Worm (Caenorhabditis elegans) whole organism, L4 larva: ENCODE measurements around the gene C10E2.1.

Experiments
- F26F4.8 ChIP-seq: fragments of 200-800 bp; sonication (Bioruptor generic); conservative IDR thresholded peaks from 2 replicates; pipeline ENCODE4 v1.3.6; 2022; ENCODE audit warnings: missing genetic modification characterization, missing compliant biosample characterization
- F37D6.2 ChIP-seq: sonication (generic microtip); optimal IDR thresholded peaks from 2 replicates; lab custom pipeline; 2016; ENCODE audit warnings: mild to moderate bottlenecking, missing genetic modification characterization, missing compliant biosample characterization
- F49E8.2 ChIP-seq: sonication (generic microtip); optimal IDR thresholded peaks from 2 replicates; lab custom pipeline; 2016; ENCODE audit warnings: missing compliant biosample characterization, mild to moderate bottlenecking, missing genetic modification characterization, borderline replicate concordance
- Y105C5A.15 ChIP-seq: fragments of 200-800 bp; sonication (Bioruptor generic); IDR thresholded peaks from 2 replicates; pipeline ENCODE4 v1.3.6; 2022; ENCODE audit warnings: missing genetic modification characterization, missing compliant biosample characterization
- Y48G9A.11 ChIP-seq: fragments of 200-800 bp; sonication (Bioruptor generic); IDR thresholded peaks from 2 replicates; pipeline ENCODE4 v1.3.6; 2022; ENCODE audit warnings: missing genetic modification reagents, missing genetic modification characterization, missing compliant biosample characterization
- Y5F2A.4 ChIP-seq: fragments of 200-800 bp; sonication (Bioruptor generic); optimal IDR thresholded peaks from 2 replicates; lab custom pipeline; 2018; ENCODE audit warnings: mild to moderate bottlenecking, missing genetic modification characterization, missing compliant biosample characterization
- aha-1 ChIP-seq: fragments of 150-350 bp; peaks from one replicate; lab custom pipeline; 2014; ENCODE audit warnings: missing biosample characterization, missing genetic modification characterization
- arid-1 ChIP-seq: fragments of 200-800 bp; sonication (Bioruptor generic); conservative IDR thresholded peaks from 2 replicates; pipeline ENCODE4 v1.3.6; 2022; ENCODE audit warnings: missing genetic modification reagents, missing genetic modification characterization, missing compliant biosample characterization
- ceh-62 ChIP-seq: sonication (generic microtip); optimal IDR thresholded peaks from 2 replicates; lab custom pipeline; 2017; ENCODE audit warnings: missing biosample characterization, missing genetic modification characterization
- cey-2 ChIP-seq: sonication (generic microtip); optimal IDR thresholded peaks from 3 replicates; lab custom pipeline; 2017; ENCODE audit warnings: missing genetic modification characterization, mild to moderate bottlenecking, missing compliant biosample characterization, antibody characterized with exemption, borderline replicate concordance; ENCODE audit not compliant: insufficient read depth
- ctbp-1 ChIP-seq: fragments of 200-800 bp; sonication (Bioruptor generic); IDR thresholded peaks from 2 replicates; pipeline ENCODE4 v1.3.6; 2022; ENCODE audit warnings: missing genetic modification reagents, missing genetic modification characterization, missing compliant biosample characterization
- daf-12 ChIP-seq: fragments of 150-350 bp; optimal IDR thresholded peaks from 2 replicates; lab custom pipeline; 2014; ENCODE audit warnings: missing biosample characterization, missing genetic modification reagents, missing genetic modification characterization
- daf-16 ChIP-seq, 3 experiments: sonication (generic microtip); optimal IDR thresholded peaks; 2 replicates each; lab custom pipeline; 2016 to 2017; ENCODE audit warnings: missing genetic modification characterization in 3 of 3, missing genetic modification reagents in 3 of 3, mild to moderate bottlenecking in 2 of 3, missing compliant biosample characterization in 2 of 3, missing biosample characterization in 1 of 3, moderate library complexity in 1 of 3
- daf-8 ChIP-seq: fragments of 200-800 bp; sonication (Bioruptor generic); IDR thresholded peaks from 2 replicates; pipeline ENCODE4 v1.3.6; 2022; ENCODE audit warnings: missing genetic modification characterization, missing compliant biosample characterization
- dmd-6 ChIP-seq: fragments of 200-800 bp; sonication (Bioruptor generic); IDR thresholded peaks from 2 replicates; pipeline ENCODE4 v1.3.6; 2022; ENCODE audit warnings: missing genetic modification reagents, missing genetic modification characterization, missing compliant biosample characterization
- dmd-8 ChIP-seq: fragments of 200-800 bp; sonication (Bioruptor generic); IDR thresholded peaks from 2 replicates; pipeline ENCODE4 v1.3.6; 2022; ENCODE audit warnings: missing genetic modification characterization, missing compliant biosample characterization
- dpl-1 ChIP-seq: fragments of 150-350 bp; optimal IDR thresholded peaks from 2 replicates; lab custom pipeline; 2014; ENCODE audit warnings: missing biosample characterization, missing genetic modification reagents, missing genetic modification characterization
- dve-1 ChIP-seq: sonication (generic microtip); optimal IDR thresholded peaks from 2 replicates; lab custom pipeline; 2017; ENCODE audit warnings: antibody characterized with exemption, mild to moderate bottlenecking, missing genetic modification characterization, missing compliant biosample characterization; ENCODE audit not compliant: insufficient read depth
- egl-43 ChIP-seq: fragments of 200-800 bp; sonication (Bioruptor generic); IDR thresholded peaks from 2 replicates; pipeline ENCODE4 v1.3.6; 2022; ENCODE audit warnings: missing genetic modification reagents, missing genetic modification characterization, missing compliant biosample characterization
- hif-1 ChIP-seq, 2 experiments: sonication (generic microtip); optimal IDR thresholded peaks; 2 replicates each; lab custom pipeline; 2016 to 2017; ENCODE audit warnings: missing compliant biosample characterization in 2 of 2, missing genetic modification characterization in 2 of 2, missing genetic modification reagents in 2 of 2, missing genotype in 2 of 2, mild to moderate bottlenecking in 1 of 2
- hlh-30 ChIP-seq: sonication (generic microtip); optimal IDR thresholded peaks from 2 replicates; lab custom pipeline; 2017; ENCODE audit warnings: antibody characterized with exemption, mild to moderate bottlenecking, missing genetic modification characterization, missing compliant biosample characterization; ENCODE audit not compliant: insufficient read depth
- hmg-1.1 ChIP-seq: fragments of 200-800 bp; sonication (Bioruptor generic); IDR thresholded peaks from 2 replicates; pipeline ENCODE4 v1.3.6; 2022; ENCODE audit warnings: missing genetic modification reagents, missing genetic modification characterization, missing compliant biosample characterization
- lsy-2 ChIP-seq, 2 experiments: fragments of 150-350 bp in 1 of 2; sonication (generic microtip) in 1 of 2; optimal IDR thresholded peaks; 2 replicates each; lab custom pipeline; 2014 to 2017; ENCODE audit warnings: missing biosample characterization in 2 of 2, missing genetic modification characterization in 2 of 2
- madf-5 ChIP-seq, 2 experiments: fragments of 200-800 bp; sonication (Bioruptor generic); IDR thresholded peaks; 2 replicates each; pipeline ENCODE4 v1.3.6; 2022; ENCODE audit warnings: missing compliant biosample characterization in 2 of 2, missing genetic modification characterization in 2 of 2
- mdl-1 ChIP-seq, 2 experiments: fragments of 150-350 bp in 1 of 2; sonication (generic microtip) in 1 of 2; optimal IDR thresholded peaks; 2 replicates each; lab custom pipeline; 2014 to 2017; ENCODE audit warnings: missing biosample characterization in 2 of 2, missing genetic modification characterization in 2 of 2
- mes-2 ChIP-seq: sonication (generic microtip); optimal IDR thresholded peaks from 2 replicates; lab custom pipeline; 2016; ENCODE audit warnings: missing genotype, mild to moderate bottlenecking, missing genetic modification characterization, missing compliant biosample characterization; ENCODE audit not compliant: poor library complexity, severe bottlenecking
- mxl-3 ChIP-seq: fragments of 200-800 bp; sonication (Bioruptor generic); optimal IDR thresholded peaks from 2 replicates; lab custom pipeline; 2018; ENCODE audit warnings: mild to moderate bottlenecking, missing genetic modification characterization, missing compliant biosample characterization
- nhr-102 ChIP-seq: sonication (generic microtip); optimal IDR thresholded peaks from 2 replicates; lab custom pipeline; 2016; ENCODE audit warnings: mild to moderate bottlenecking, missing genetic modification characterization, moderate library complexity, missing compliant biosample characterization
- nhr-41 ChIP-seq: fragments of 200-800 bp; sonication (Bioruptor generic); IDR thresholded peaks from 2 replicates; pipeline ENCODE4 v1.3.6; 2022; ENCODE audit warnings: missing genetic modification reagents, missing genetic modification characterization, missing compliant biosample characterization
- nhr-48 ChIP-seq: sonication (generic microtip); optimal IDR thresholded peaks from 2 replicates; lab custom pipeline; 2016; ENCODE audit warnings: mild to moderate bottlenecking, missing genetic modification characterization, missing compliant biosample characterization
- nhr-77 ChIP-seq: fragments of 150-350 bp; optimal IDR thresholded peaks from 2 replicates; lab custom pipeline; 2014; ENCODE audit warnings: missing biosample characterization, missing genetic modification characterization
- pha-4 ChIP-seq, 2 experiments: fragments of 150-350 bp in 1 of 2; fragments of 200-800 bp in 1 of 2; sonication (Bioruptor generic) in 1 of 2; IDR thresholded peaks in 1 of 2; optimal IDR thresholded peaks in 1 of 2; 2 replicates each; pipeline versions ENCODE4 v1.3.6 to Lab custom; 2014 to 2022; ENCODE audit warnings: missing genetic modification characterization in 2 of 2, missing genetic modification reagents in 2 of 2, missing biosample characterization in 1 of 2, missing compliant biosample characterization in 1 of 2
- rbr-2 ChIP-seq: sonication (generic microtip); optimal IDR thresholded peaks from 2 replicates; lab custom pipeline; 2016; ENCODE audit warnings: missing genotype, missing genetic modification characterization, missing compliant biosample characterization
- saeg-2 ChIP-seq: fragments of 200-800 bp; sonication (Bioruptor generic); IDR thresholded peaks from 2 replicates; pipeline ENCODE4 v1.3.6; 2022; ENCODE audit warnings: missing genetic modification reagents, missing genetic modification characterization, missing compliant biosample characterization
- skn-1 ChIP-seq: fragments of 150-350 bp; optimal IDR thresholded peaks from 2 replicates; lab custom pipeline; 2014; ENCODE audit warnings: missing biosample characterization, missing genetic modification characterization
- tra-1 ChIP-seq: fragments of 200-800 bp; sonication (Bioruptor generic); IDR thresholded peaks from 2 replicates; pipeline ENCODE4 v1.3.6; 2022; ENCODE audit warnings: missing genetic modification reagents, missing genetic modification characterization, missing compliant biosample characterization
- ztf-11 ChIP-seq: fragments of 150-350 bp; optimal IDR thresholded peaks from 2 replicates; lab custom pipeline; 2014; ENCODE audit warnings: missing biosample characterization, missing genetic modification characterization

The C10E2.1 gene

ce11 chrX:16734970-16735369, 27.7 kb upstream of the C10E2.1 start:
- peak in 1 of 2 experiments; percentile 10 for TF ChIP-seq hif-1 (tag; optimal IDR thresholded peaks at IDR 0.05; lab: Kevin White, UChicago)
- peak; percentile 2 for TF ChIP-seq dve-1 (tag; lab: Kevin White, UChicago)
- peak in 1 of 2 experiments; percentile 32 for TF ChIP-seq mdl-1 (tag; optimal IDR thresholded peaks at IDR 0.05; lab: Kevin White, UChicago)
- TF ChIP-seq nhr-102 (tag; lab: Kevin White, UChicago) = no peak
- TF ChIP-seq ceh-62 (tag; lab: Kevin White, UChicago) = no peak
- TF ChIP-seq skn-1 (tag; lab: Kevin White, UChicago) = no peak
- TF ChIP-seq dmd-6 = peak; percentile 53
- no peak for TF ChIP-seq F37D6.2
- no peak for TF ChIP-seq daf-8 (GFP tag; lab: Robert Waterston, UW)
- TF ChIP-seq mxl-3 (GFP tag; lab: Kevin White, UChicago) = no peak
- TF ChIP-seq aha-1 (tag; lab: Kevin White, UChicago) = peak; percentile 64
- no peak for TF ChIP-seq tra-1 (GFP tag; lab: Robert Waterston, UW)
- TF ChIP-seq rbr-2 (tag; lab: Kevin White, UChicago) = no peak
- TF ChIP-seq lsy-2 (tag; optimal IDR thresholded peaks at IDR 0.05; lab: Kevin White, UChicago) = peak in 1 of 2 experiments; percentile 3
- TF ChIP-seq, all 104 proteins: peak for 6

ce11 chrX:16737478-16737877, 25.2 kb upstream of the C10E2.1 start:
- TF ChIP-seq Y105C5A.15 (GFP tag; lab: Robert Waterston, UW) = no peak
- TF ChIP-seq hlh-30 (tag; lab: Kevin White, UChicago) = peak; percentile 61
- no peak for TF ChIP-seq daf-12
- peak in 1 of 2 experiments; percentile 31 for TF ChIP-seq mdl-1 (tag; optimal IDR thresholded peaks at IDR 0.05; lab: Kevin White, UChicago)
- TF ChIP-seq saeg-2 (GFP tag; lab: Robert Waterston, UW) = no peak
- peak; percentile 36; the same call in 1 of the 2 replicates for TF ChIP-seq hmg-1.1 (GFP tag; lab: Robert Waterston, UW)
- 0 out of 2 replicates have a peak, but pooled peaks have one; percentile 13 for TF ChIP-seq ctbp-1 (GFP tag; lab: Robert Waterston, UW)

ce11 chrX:16744940-16745339, 17.7 kb upstream of the C10E2.1 start, which contains the start of gene C10E2.2:
Gene C10E2.2 (plus strand): TSS chrX:16745240.
- TF ChIP-seq daf-16 (GFP tag; optimal IDR thresholded peaks at IDR 0.05; lab: Kevin White, UChicago) (no peak), daf-16 (tag; optimal IDR thresholded peaks at IDR 0.05; lab: Kevin White, UChicago) (no peak), dmd-6 (no peak), arid-1 (GFP tag; lab: Robert Waterston, UW) (no peak), madf-5 (GFP tag; IDR thresholded peaks at IDR 0.05; lab: Robert Waterston, UW) (no peak), ztf-11 (tag; lab: Kevin White, UChicago) (no peak), hif-1 (tag; optimal IDR thresholded peaks at IDR 0.05; lab: Kevin White, UChicago) (no peak), nhr-48 (tag; lab: Kevin White, UChicago) (no peak), dmd-8 (GFP tag; lab: Robert Waterston, UW) (no peak), mes-2 (tag; lab: Kevin White, UChicago) (no peak), Y5F2A.4 (GFP tag; lab: Kevin White, UChicago) (no peak), Y48G9A.11 (GFP tag; lab: Robert Waterston, UW) (no peak), F37D6.2 (no peak), F49E8.2 (tag; lab: Kevin White, UChicago) (no peak), dpl-1 (GFP tag; lab: Kevin White, UChicago) (no peak), nhr-77 (tag; lab: Kevin White, UChicago) (no peak), cey-2 (no peak), nhr-41 (GFP tag; lab: Robert Waterston, UW) (no peak), pha-4 (GFP tag; IDR thresholded peaks at IDR 0.05; lab: Robert Waterston, UW) (no peak), pha-4 (tag; optimal IDR thresholded peaks at IDR 0.05; lab: Kevin White, UChicago) (no peak), F26F4.8 (GFP tag; lab: Robert Waterston, UW) (no peak), egl-43 (GFP tag; lab: Robert Waterston, UW) (no peak)
